Fruit fly (Drosophila melanogaster) S2 (cell line): ENCODE results near the gene CG9171.

ENCODE experiments used
- CG8478 ChIP-seq: fragments of >200 bp; optimal IDR thresholded peaks from 2 replicates; lab custom pipeline; 2018
- CTCF ChIP-seq, 2 experiments: fragments of >200 bp; optimal IDR thresholded peaks; 2 replicates each; lab custom pipeline; 2018

DNA sequence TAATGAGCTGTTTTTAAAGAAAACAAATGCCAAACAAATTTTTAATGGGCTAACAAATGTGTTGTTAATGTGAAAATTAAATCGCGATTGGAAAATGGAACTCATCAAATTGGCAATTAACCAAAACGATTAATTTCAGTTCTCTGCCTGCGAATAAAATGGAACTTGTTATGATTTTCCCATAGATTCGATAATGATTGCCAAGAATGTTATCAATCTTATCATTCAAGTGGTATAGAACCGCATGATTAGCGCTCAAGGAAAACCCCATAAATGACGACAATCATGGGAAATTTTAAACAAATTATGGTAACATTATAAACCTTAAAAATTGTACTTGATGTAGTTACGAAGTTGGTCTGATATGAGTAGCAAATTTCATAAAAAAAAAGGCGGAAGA is 1.4 kb downstream of the CG9171 start:
- TF ChIP-seq CTCF (optimal IDR thresholded peaks at IDR 0.05; lab: Kevin White, UChicago) (no peak), CG8478 (lab: Kevin White, UChicago) (no peak)
